Fruit fly (Drosophila melanogaster) whole organism, embryonic: ENCODE results near the gene CG32176.

Experiments used
- BEAF-32 ChIP-seq: fragments of 200-800 bp; sonication (Bioruptor generic); optimal IDR thresholded peaks from 3 replicates; lab custom pipeline; 2017; ENCODE audit warnings: missing biosample characterization, missing genetic modification characterization, mild to moderate bottlenecking, moderate library complexity, missing genetic modification reagents
- Bgb ChIP-seq: fragments of 200-800 bp; sonication (Bioruptor generic); IDR thresholded peaks from 2 replicates; pipeline ENCODE4 v1.3.6; 2022; ENCODE audit warnings: missing biosample characterization, missing genetic modification characterization; ENCODE audit not compliant: partially characterized antibody
- CG1024 ChIP-seq: fragments of 200-800 bp; sonication (Bioruptor generic); IDR thresholded peaks from 2 replicates; pipeline ENCODE4 v1.3.6; 2022; ENCODE audit warnings: missing biosample characterization, missing genetic modification characterization
- CG10267 ChIP-seq: fragments of 200-800 bp; sonication (Bioruptor generic); optimal IDR thresholded peaks from 2 replicates; lab custom pipeline; 2018; ENCODE audit warnings: missing biosample characterization, mild to moderate bottlenecking, missing genetic modification characterization, moderate library complexity
- CG12299 ChIP-seq: fragments of 200-800 bp; sonication (Bioruptor generic); optimal IDR thresholded peaks from 2 replicates; lab custom pipeline; 2018; ENCODE audit warnings: missing biosample characterization, mild to moderate bottlenecking, missing genetic modification characterization
- CG13894 ChIP-seq: fragments of 200-800 bp; sonication (Bioruptor generic); optimal IDR thresholded peaks from 3 replicates; lab custom pipeline; 2018; ENCODE audit warnings: missing biosample characterization, mild to moderate bottlenecking, missing genetic modification characterization, moderate library complexity
- CG14014 ChIP-seq: fragments of 200-800 bp; sonication (Bioruptor generic); IDR thresholded peaks from 2 replicates; pipeline ENCODE4 v1.3.6; 2022; ENCODE audit warnings: missing biosample characterization, missing genetic modification characterization
- CG15514 ChIP-seq: fragments of 200-800 bp; sonication (Bioruptor generic); optimal IDR thresholded peaks from 3 replicates; lab custom pipeline; 2017; ENCODE audit warnings: missing biosample characterization, missing genetic modification characterization, mild to moderate bottlenecking, moderate library complexity, missing genetic modification reagents
- CG1647 ChIP-seq: fragments of 200-800 bp; sonication (Bioruptor generic); optimal IDR thresholded peaks from 3 replicates; lab custom pipeline; 2016; ENCODE audit warnings: missing biosample characterization, missing genetic modification characterization
- CG17385 ChIP-seq: fragments of 200-800 bp; sonication (Bioruptor generic); optimal IDR thresholded peaks from 3 replicates; lab custom pipeline; 2018; ENCODE audit warnings: missing biosample characterization, mild to moderate bottlenecking, missing genetic modification characterization
- CG30020 ChIP-seq: fragments of 200-800 bp; optimal IDR thresholded peaks from 2 replicates; lab custom pipeline; 2019; ENCODE audit warnings: missing biosample characterization, mild to moderate bottlenecking, missing genetic modification characterization, moderate library complexity
- CG34224 ChIP-seq: fragments of 200-800 bp; sonication (Bioruptor generic); IDR thresholded peaks from 3 replicates; pipeline ENCODE4 v1.3.6; 2022; ENCODE audit warnings: missing biosample characterization, missing genetic modification characterization; ENCODE audit not compliant: partially characterized antibody
- CG34376 ChIP-seq: fragments of 200-800 bp; sonication (Bioruptor generic); optimal IDR thresholded peaks from 2 replicates; lab custom pipeline; 2018; ENCODE audit warnings: missing biosample characterization, mild to moderate bottlenecking, missing genetic modification characterization
- CG6654 ChIP-seq: fragments of 200-800 bp; sonication (Bioruptor generic); optimal IDR thresholded peaks from 2 replicates; lab custom pipeline; 2017; ENCODE audit warnings: missing biosample characterization, mild to moderate bottlenecking, missing genetic modification characterization
- CG6765 ChIP-seq: fragments of 200-800 bp; sonication (Bioruptor generic); optimal IDR thresholded peaks from 3 replicates; lab custom pipeline; 2017; ENCODE audit warnings: missing biosample characterization, mild to moderate bottlenecking, missing genetic modification characterization
- CG7372 ChIP-seq: fragments of 200-800 bp; sonication (Bioruptor generic); IDR thresholded peaks from 2 replicates; pipeline ENCODE4 v1.3.6; 2022; ENCODE audit warnings: missing biosample characterization, missing genetic modification characterization
- CG7839 ChIP-seq: fragments of 200-800 bp; sonication (Bioruptor generic); optimal IDR thresholded peaks from 3 replicates; lab custom pipeline; 2018; ENCODE audit warnings: missing biosample characterization, mild to moderate bottlenecking, missing genetic modification characterization, moderate library complexity
- CG8290 ChIP-seq, 3 experiments: fragments of 200-800 bp; sonication (Bioruptor generic); optimal IDR thresholded peaks; 2 replicates each; lab custom pipeline; 2016 to 2019; ENCODE audit warnings: missing biosample characterization in 3 of 3, missing genetic modification characterization in 3 of 3, mild to moderate bottlenecking in 2 of 3, moderate library complexity in 1 of 3
- CrebB ChIP-seq: fragments of 200-800 bp; sonication (Bioruptor generic); optimal IDR thresholded peaks from 3 replicates; lab custom pipeline; 2018; ENCODE audit warnings: missing biosample characterization, mild to moderate bottlenecking, missing genetic modification characterization
- D19A ChIP-seq: fragments of 200-800 bp; optimal IDR thresholded peaks from 3 replicates; lab custom pipeline; 2019; ENCODE audit warnings: missing biosample characterization, mild to moderate bottlenecking, missing genetic modification characterization, moderate library complexity
- Dll ChIP-seq: fragments of 200-800 bp; sonication (Bioruptor generic); IDR thresholded peaks from 4 replicates; pipeline ENCODE4 v1.3.6; 2022; ENCODE audit warnings: missing biosample characterization, missing genetic modification characterization; ENCODE audit not compliant: partially characterized antibody
- Fer1 ChIP-seq: fragments of 200-800 bp; sonication (Bioruptor generic); optimal IDR thresholded peaks from 2 replicates; lab custom pipeline; 2017; ENCODE audit warnings: missing biosample characterization, mild to moderate bottlenecking, missing genetic modification characterization
- Hr78 ChIP-seq, 2 experiments: fragments of 200-800 bp in 1 of 2; fragments of >200 bp in 1 of 2; sonication (Bioruptor generic) in 1 of 2; optimal IDR thresholded peaks; 2 replicates each; lab custom pipeline; 2017 to 2019; ENCODE audit warnings: missing biosample characterization in 2 of 2, missing genetic modification characterization in 2 of 2, mild to moderate bottlenecking in 1 of 2, moderate library complexity in 1 of 2
- Nf-YB ChIP-seq: fragments of 200-800 bp; sonication (Bioruptor generic); optimal IDR thresholded peaks from 3 replicates; lab custom pipeline; 2019; ENCODE audit warnings: missing biosample characterization, mild to moderate bottlenecking, missing genetic modification characterization, moderate library complexity
- Nf-YC ChIP-seq: fragments of 200-800 bp; optimal IDR thresholded peaks from 3 replicates; lab custom pipeline; 2019; ENCODE audit warnings: missing biosample characterization, mild to moderate bottlenecking, missing genetic modification characterization, moderate library complexity
- Pdp1 ChIP-seq, 2 experiments: fragments of 200-800 bp; sonication (Bioruptor generic); optimal IDR thresholded peaks; 3 replicates each; lab custom pipeline; 2016; ENCODE audit warnings: missing biosample characterization in 2 of 2, missing genetic modification characterization in 2 of 2, mild to moderate bottlenecking in 1 of 2, moderate library complexity in 1 of 2
- Sry-β ChIP-seq: fragments of 200-800 bp; sonication (Bioruptor generic); optimal IDR thresholded peaks from 2 replicates; lab custom pipeline; 2018; ENCODE audit warnings: missing biosample characterization, mild to moderate bottlenecking, missing genetic modification characterization, moderate library complexity
- Xbp1 ChIP-seq: fragments of 200-800 bp; sonication (Bioruptor generic); optimal IDR thresholded peaks from 3 replicates; lab custom pipeline; 2016; ENCODE audit warnings: missing biosample characterization, mild to moderate bottlenecking, missing genetic modification characterization
- YL-1 ChIP-seq: fragments of 200-800 bp; sonication (Bioruptor generic); optimal IDR thresholded peaks from 3 replicates; lab custom pipeline; 2017; ENCODE audit warnings: missing biosample characterization, mild to moderate bottlenecking, missing genetic modification characterization
- az2 ChIP-seq: fragments of 200-800 bp; sonication (Bioruptor generic); optimal IDR thresholded peaks from 3 replicates; lab custom pipeline; 2016; ENCODE audit warnings: missing biosample characterization, missing genetic modification characterization
- br ChIP-seq: fragments of >200 bp; optimal IDR thresholded peaks from 2 replicates; lab custom pipeline; 2017
- bsh ChIP-seq, 2 experiments: fragments of 200-800 bp; sonication (Bioruptor generic); optimal IDR thresholded peaks; 2 replicates each; lab custom pipeline; 2017 to 2018; ENCODE audit warnings: mild to moderate bottlenecking in 2 of 2, missing biosample characterization in 2 of 2, missing genetic modification characterization in 2 of 2, moderate library complexity in 1 of 2
- cato ChIP-seq: fragments of 200-800 bp; sonication (Bioruptor generic); optimal IDR thresholded peaks from 2 replicates; lab custom pipeline; 2016; ENCODE audit warnings: missing biosample characterization, missing genetic modification characterization, borderline replicate concordance
- chif ChIP-seq, 2 experiments: fragments of 200-800 bp; sonication (Bioruptor generic); optimal IDR thresholded peaks; 3 replicates each; lab custom pipeline; 2016; ENCODE audit warnings: missing biosample characterization in 2 of 2, missing genetic modification characterization in 2 of 2
- crp ChIP-seq, 2 experiments: fragments of 200-800 bp; sonication (Bioruptor generic); optimal IDR thresholded peaks; 2 replicates in 1 of 2; 3 replicates in 1 of 2; lab custom pipeline; 2017; ENCODE audit warnings: missing biosample characterization in 2 of 2, missing genetic modification characterization in 2 of 2, mild to moderate bottlenecking in 1 of 2, moderate library complexity in 1 of 2
- dpn ChIP-seq, 2 experiments: fragments of 200-800 bp; sonication (Bioruptor generic); optimal IDR thresholded peaks; 3 replicates each; lab custom pipeline; 2016; ENCODE audit warnings: missing biosample characterization in 2 of 2, missing genetic modification characterization in 2 of 2
- ems ChIP-seq: fragments of 200-800 bp; sonication (Bioruptor generic); optimal IDR thresholded peaks from 3 replicates; lab custom pipeline; 2016; ENCODE audit warnings: missing biosample characterization, missing genetic modification characterization
- eyg ChIP-seq: fragments of 200-800 bp; sonication (Bioruptor generic); optimal IDR thresholded peaks from 3 replicates; lab custom pipeline; 2016; ENCODE audit warnings: missing biosample characterization, missing genetic modification characterization
- fd96Cb ChIP-seq: fragments of 200-800 bp; sonication (Bioruptor generic); optimal IDR thresholded peaks from 2 replicates; lab custom pipeline; 2018; ENCODE audit warnings: missing biosample characterization, mild to moderate bottlenecking, missing genetic modification characterization, moderate library complexity
- gfzf ChIP-seq: fragments of 200-800 bp; sonication (Bioruptor generic); optimal IDR thresholded peaks from 2 replicates; lab custom pipeline; 2016; ENCODE audit warnings: missing biosample characterization, mild to moderate bottlenecking, missing genetic modification characterization, moderate library complexity
- gsb ChIP-seq: fragments of 200-800 bp; sonication (Bioruptor generic); IDR thresholded peaks from 2 replicates; pipeline ENCODE4 v1.3.6; 2022; ENCODE audit warnings: missing biosample characterization, missing genetic modification characterization
- ind ChIP-seq: fragments of 200-800 bp; sonication (Bioruptor generic); optimal IDR thresholded peaks from 3 replicates; lab custom pipeline; 2016; ENCODE audit warnings: missing biosample characterization, missing genetic modification characterization
- klu ChIP-seq: fragments of 200-800 bp; sonication (Bioruptor generic); IDR thresholded peaks from 2 replicates; pipeline ENCODE4 v1.3.6; 2022; ENCODE audit warnings: missing biosample characterization, missing genetic modification characterization
- lilli ChIP-seq: fragments of 200-800 bp; sonication (Bioruptor generic); optimal IDR thresholded peaks from 3 replicates; lab custom pipeline; 2016; ENCODE audit warnings: missing biosample characterization, missing genetic modification characterization
- mld ChIP-seq: fragments of 200-800 bp; sonication (Bioruptor generic); IDR thresholded peaks from 3 replicates; pipeline ENCODE4 v1.3.6; 2022; ENCODE audit warnings: missing biosample characterization, missing genetic modification characterization; ENCODE audit not compliant: partially characterized antibody
- pfk ChIP-seq: fragments of 200-800 bp; sonication (Bioruptor generic); optimal IDR thresholded peaks from 2 replicates; lab custom pipeline; 2018; ENCODE audit warnings: missing biosample characterization, mild to moderate bottlenecking, missing genetic modification characterization, moderate library complexity
- slbo ChIP-seq: fragments of 200-800 bp; sonication (Bioruptor generic); IDR thresholded peaks from 2 replicates; pipeline ENCODE4 v1.3.6; 2022; ENCODE audit warnings: missing biosample characterization, missing genetic modification characterization
- sug ChIP-seq: fragments of 200-800 bp; optimal IDR thresholded peaks from 2 replicates; lab custom pipeline; 2019; ENCODE audit warnings: missing biosample characterization, mild to moderate bottlenecking, missing genetic modification characterization, moderate library complexity
- zfh2 ChIP-seq: fragments of 200-800 bp; sonication (Bioruptor generic); optimal IDR thresholded peaks from 2 replicates; lab custom pipeline; 2016; ENCODE audit warnings: missing biosample characterization, missing genetic modification characterization

CG32176 gene

dm6 chr3L:17427013-17427412 is 6.7 kb upstream of the CG32176 start, which contains the start of gene Polr3G:
TSS of gene Polr3G (minus strand) at chr3L:17427130.
- no peak for TF ChIP-seq Sry-β (GFP tag; lab: Kevin White, UChicago)
- TF ChIP-seq gsb (GFP tag; lab: Robert Waterston, UW), result no peak
- peak; percentile 23 for TF ChIP-seq CG34376 (GFP tag; lab: Kevin White, UChicago)
- TF ChIP-seq BEAF-32 (GFP tag; lab: Kevin White, UChicago), result peak; percentile 11
- TF ChIP-seq CG13894, result peak; percentile 16
- TF ChIP-seq Pdp1 (GFP tag; optimal IDR thresholded peaks at IDR 0.05; lab: Kevin White, UChicago), result peak in 1 of 2 experiments; percentile 23
- TF ChIP-seq klu (GFP tag; lab: Robert Waterston, UW), result no peak
- peak in 1 of 2 experiments; percentile 15 for TF ChIP-seq dpn (GFP tag; optimal IDR thresholded peaks at IDR 0.05; lab: Kevin White, UChicago)
- peak; percentile 7 for TF ChIP-seq CrebB (tag; lab: Kevin White, UChicago)
- no peak for TF ChIP-seq zfh2 (GFP tag; lab: Kevin White, UChicago)
- TF ChIP-seq br, result no peak
- peak; percentile 48 for TF ChIP-seq lilli (GFP tag; lab: Kevin White, UChicago)
- TF ChIP-seq cato (GFP tag; lab: Kevin White, UChicago), result no peak
- TF ChIP-seq Dll, result peak; percentile 34; the same call in 1 of the 4 replicates
- TF ChIP-seq CG1647 (GFP tag; lab: Kevin White, UChicago), result no peak
- TF ChIP-seq Fer1 (GFP tag; lab: Kevin White, UChicago), result peak; percentile 26
- peak; percentile 25 for TF ChIP-seq CG17385
- TF ChIP-seq YL-1 (GFP tag; lab: Kevin White, UChicago), result peak; percentile 26
- TF ChIP-seq Hr78 (GFP tag; optimal IDR thresholded peaks at IDR 0.05; lab: Kevin White, UChicago), result no peak
- TF ChIP-seq bsh (GFP tag; optimal IDR thresholded peaks at IDR 0.05; lab: Kevin White, UChicago), result peak in 1 of 2 experiments; percentile 11
- TF ChIP-seq mld (GFP tag; lab: Robert Waterston, UW), result no peak
- TF ChIP-seq CG6654 (GFP tag; lab: Kevin White, UChicago), result no peak
- peak; percentile 26 for TF ChIP-seq sug (tag; lab: Kevin White, UChicago)
- TF ChIP-seq CG10267 (tag; lab: Kevin White, UChicago), result peak; percentile 10
- peak; percentile 59 to 93 for TF ChIP-seq crp (GFP tag; optimal IDR thresholded peaks at IDR 0.05; lab: Kevin White, UChicago)
- TF ChIP-seq CG6765 (GFP tag; lab: Kevin White, UChicago), result no peak
- TF ChIP-seq pfk (GFP tag; lab: Kevin White, UChicago), result no peak
- no peak for TF ChIP-seq ems
- no peak for TF ChIP-seq CG34224 (GFP tag; lab: Robert Waterston, UW)
- no peak for TF ChIP-seq Nf-YB (GFP tag; lab: Kevin White, UChicago)
- TF ChIP-seq eyg (GFP tag; lab: Kevin White, UChicago), result peak; percentile 7
- TF ChIP-seq Bgb, result no peak
- TF ChIP-seq chif (GFP tag; optimal IDR thresholded peaks at IDR 0.05; lab: Kevin White, UChicago), result peak in 1 of 2 experiments; percentile 2
- peak; percentile 18 for TF ChIP-seq az2 (GFP tag; lab: Kevin White, UChicago)
- TF ChIP-seq CG8290 (GFP tag; optimal IDR thresholded peaks at IDR 0.05; lab: Kevin White, UChicago), result no peak
- TF ChIP-seq CG8290 (tag; optimal IDR thresholded peaks at IDR 0.05; lab: Kevin White, UChicago), result peak in 1 of 2 experiments; percentile 36
- TF ChIP-seq D19A (tag; lab: Kevin White, UChicago), result peak; percentile 99
- no peak for TF ChIP-seq CG1024
- peak; percentile 2 for TF ChIP-seq gfzf (GFP tag; lab: Kevin White, UChicago)
- peak; percentile 37 for TF ChIP-seq Xbp1 (GFP tag; lab: Kevin White, UChicago)
- TF ChIP-seq ind (GFP tag; lab: Kevin White, UChicago), result no peak
- TF ChIP-seq slbo (GFP tag; lab: Robert Waterston, UW), result peak; percentile 51
- TF ChIP-seq CG15514 (GFP tag; lab: Kevin White, UChicago), result peak; percentile 39
- TF ChIP-seq CG30020, result peak; percentile 14
- no peak for TF ChIP-seq CG12299
- peak; percentile 33 for TF ChIP-seq Nf-YC (tag; lab: Kevin White, UChicago)
- peak; percentile 4 for TF ChIP-seq CG7839 (tag; lab: Kevin White, UChicago)
- 0 out of 2 replicates have a peak, but pooled peaks have one; percentile 22 for TF ChIP-seq CG14014
- no peak for TF ChIP-seq CG7372 (GFP tag; lab: Robert Waterston, UW)
- TF ChIP-seq fd96Cb, result no peak
